Fruit fly (Drosophila melanogaster): ENCODE measurements around the gene CG2604.

CG2604 gene

DNA sequence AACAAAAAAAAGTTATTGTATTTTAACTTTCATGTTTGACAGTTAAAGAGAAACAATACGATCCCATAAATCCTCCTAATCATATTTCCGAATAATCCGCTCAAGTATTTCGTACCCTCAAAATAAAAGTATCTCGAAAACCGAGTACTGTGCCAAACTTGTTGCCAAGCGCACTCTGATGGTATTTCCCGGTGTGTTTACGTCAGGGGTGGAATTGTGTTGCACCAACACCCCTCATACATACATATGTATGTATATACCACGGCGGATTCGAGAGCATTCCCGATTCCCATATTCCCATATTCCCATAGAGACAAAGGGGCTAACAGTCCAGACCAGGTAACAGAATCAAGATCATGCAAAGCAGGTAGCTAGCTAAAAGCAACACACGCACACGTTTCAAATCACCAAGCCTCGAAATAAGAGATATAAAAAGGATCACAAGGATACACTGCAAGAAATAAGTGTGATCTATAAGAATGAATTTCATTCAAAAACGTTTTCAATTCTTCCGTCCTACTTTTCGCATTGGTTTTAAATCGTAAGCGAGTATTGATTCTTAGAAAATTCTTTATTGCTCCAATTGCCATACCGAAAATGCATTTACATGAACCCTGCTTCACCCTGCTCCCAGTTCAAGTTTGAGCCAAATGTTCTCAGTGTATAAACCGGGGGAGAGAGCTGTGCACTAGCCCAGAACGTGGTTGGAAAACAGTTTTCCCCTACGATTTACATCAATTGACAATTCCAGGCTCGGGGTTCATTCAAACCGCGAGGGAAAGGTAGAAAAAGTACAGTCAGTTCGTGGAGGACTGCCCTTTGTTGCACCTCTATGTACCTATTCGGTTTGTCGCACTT, 11.0 kb downstream of the CG2604 start (continued):
- TF ChIP-seq CG10274 (GFP tag; optimal IDR thresholded peaks at IDR 0.05) (no peak), CG10209 (GFP tag; optimal IDR thresholded peaks at IDR 0.05) (peak; percentile 80), Chrac-16 (GFP tag; optimal IDR thresholded peaks at IDR 0.05) (peak; percentile 84), mirr (GFP tag; optimal IDR thresholded peaks at IDR 0.05) (no peak), CG9727 (GFP tag; optimal IDR thresholded peaks at IDR 0.05) (peak; percentile 96), Mad (GFP tag; optimal IDR thresholded peaks at IDR 0.05) (peak; percentile 75), CG8359 (GFP tag; optimal IDR thresholded peaks at IDR 0.05; ENCODE audit: borderline replicate concordance) (peak; percentile 74), Nf-YB (GFP tag; optimal IDR thresholded peaks at IDR 0.05) (peak; percentile 63), CG10321 (GFP tag; IDR thresholded peaks at IDR 0.05) (no peak), sim (GFP tag; IDR thresholded peaks at IDR 0.05) (peak; percentile 70; the same call in 1 of the 2 replicates), CG9876 (GFP tag; optimal IDR thresholded peaks at IDR 0.05) (peak; percentile 6), repo (GFP tag; optimal IDR thresholded peaks at IDR 0.05) (peak; percentile 69), CG16863 (GFP tag; optimal IDR thresholded peaks at IDR 0.05) (peak; percentile 75), CG2129 (GFP tag; IDR thresholded peaks at IDR 0.05; ENCODE audit: partially characterized antibody) (no peak), Atf-2 (GFP tag; optimal IDR thresholded peaks at IDR 0.05) (peak; percentile 85), CG2678 (tag; optimal IDR thresholded peaks at IDR 0.05) (peak; percentile 71), fd102C (GFP tag; optimal IDR thresholded peaks at IDR 0.05) (peak; percentile 96), ssp (GFP tag; IDR thresholded peaks at IDR 0.05) (no peak), CG34376 (GFP tag; optimal IDR thresholded peaks at IDR 0.05) (no peak), CG7786 (GFP tag; optimal IDR thresholded peaks at IDR 0.05) (peak; percentile 69), CG6272 (GFP tag; IDR thresholded peaks at IDR 0.05) (peak; percentile 28; the same call in 1 of the 2 replicates), ato (GFP tag; IDR thresholded peaks at IDR 0.05; ENCODE audit: partially characterized antibody) (no peak), CTCF (GFP tag; optimal IDR thresholded peaks at IDR 0.05) (no peak), BEAF-32 (GFP tag; optimal IDR thresholded peaks at IDR 0.05) (no peak), H15 (GFP tag; IDR thresholded peaks at IDR 0.05) (peak; percentile 60; the same call in 1 of the 3 replicates), gro (GFP tag; optimal IDR thresholded peaks at IDR 0.05) (no peak), phol (tag; optimal IDR thresholded peaks at IDR 0.05) (peak; percentile 85), CG6254 (GFP tag; optimal IDR thresholded peaks at IDR 0.05) (peak; percentile 78), CG2199 (GFP tag; IDR thresholded peaks at IDR 0.05) (peak; percentile 58; the same call in 1 of the 3 replicates), h (optimal IDR thresholded peaks at IDR 0.05) (no peak), CG11723 (GFP tag; optimal IDR thresholded peaks at IDR 0.05) (peak; percentile 44), NK7.1 (GFP tag; optimal IDR thresholded peaks at IDR 0.05) (peak; percentile 29), CG5953 (GFP tag; IDR thresholded peaks at IDR 0.05) (no peak), Hr39 (optimal IDR thresholded peaks at IDR 0.05) (no peak), HLH3B (GFP tag; IDR thresholded peaks at IDR 0.05) (no peak), nom (GFP tag; optimal IDR thresholded peaks at IDR 0.05) (peak; percentile 16), CG7357 (GFP tag; IDR thresholded peaks at IDR 0.05) (peak; percentile 46; the same call in 1 of the 3 replicates), usp (GFP tag; optimal IDR thresholded peaks at IDR 0.05) (no peak), CG15514 (GFP tag; optimal IDR thresholded peaks at IDR 0.05) (no peak), shn (GFP tag; optimal IDR thresholded peaks at IDR 0.05) (peak; percentile 83), vvl (GFP tag; IDR thresholded peaks at IDR 0.05) (peak; percentile 76), ftz-f1 (GFP tag; optimal IDR thresholded peaks at IDR 0.05) (no peak), Poxn (GFP tag; IDR thresholded peaks at IDR 0.05) (no peak), zen2 (GFP tag; IDR thresholded peaks at IDR 0.05; ENCODE audit: partially characterized antibody) (no peak), CG11504 (tag; optimal IDR thresholded peaks at IDR 0.05) (peak; percentile 73), Neu2 (GFP tag; optimal IDR thresholded peaks at IDR 0.05; ENCODE audit: borderline replicate concordance) (peak; percentile 90), tup (GFP tag; optimal IDR thresholded peaks at IDR 0.05) (no peak), chm (GFP tag; IDR thresholded peaks at IDR 0.05) (peak; percentile 60; the same call in 1 of the 2 replicates), stc (GFP tag; IDR thresholded peaks at IDR 0.05) (no peak), abd-A (tag; optimal IDR thresholded peaks at IDR 0.05) (no peak)
